Fruit fly (Drosophila melanogaster) Kc167 (cell line): ENCODE data around the gene Elba3.

Experiments
- psq ChIP-seq: fragments of >200 bp; optimal IDR thresholded peaks from 2 replicates; lab custom pipeline; 2017; ENCODE audit warnings: missing external identifiers
- ttk ChIP-seq: sonication (Bioruptor generic); optimal IDR thresholded peaks from 2 replicates; lab custom pipeline; 2017; ENCODE audit warnings: missing external identifiers

DNA sequence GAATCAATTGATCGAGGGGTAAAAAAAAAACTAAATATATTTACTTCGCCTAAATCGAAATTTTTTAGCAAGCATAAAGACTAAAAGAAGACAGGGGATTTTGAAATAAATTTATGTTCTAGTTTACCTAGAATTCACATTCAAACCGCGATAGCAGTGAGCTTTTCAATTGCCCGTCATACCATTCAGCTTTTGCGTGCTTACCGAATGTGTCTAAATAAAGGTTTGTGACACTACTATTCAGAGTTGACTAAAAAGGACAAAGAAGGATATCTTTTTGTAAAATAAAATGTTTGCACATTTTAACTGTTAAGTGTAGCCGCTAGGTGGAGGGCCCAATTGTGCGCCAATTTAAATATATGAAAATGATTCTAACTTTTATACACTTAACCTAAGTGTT is 38.7 kb downstream of the Elba3 start:
- no peak for TF ChIP-seq ttk (lab: Kevin White, UChicago)
- TF ChIP-seq psq (lab: Kevin White, UChicago), result no peak
